Fruit fly (Drosophila melanogaster): ENCODE measurements around the gene GATAe.

GATAe gene

DNA sequence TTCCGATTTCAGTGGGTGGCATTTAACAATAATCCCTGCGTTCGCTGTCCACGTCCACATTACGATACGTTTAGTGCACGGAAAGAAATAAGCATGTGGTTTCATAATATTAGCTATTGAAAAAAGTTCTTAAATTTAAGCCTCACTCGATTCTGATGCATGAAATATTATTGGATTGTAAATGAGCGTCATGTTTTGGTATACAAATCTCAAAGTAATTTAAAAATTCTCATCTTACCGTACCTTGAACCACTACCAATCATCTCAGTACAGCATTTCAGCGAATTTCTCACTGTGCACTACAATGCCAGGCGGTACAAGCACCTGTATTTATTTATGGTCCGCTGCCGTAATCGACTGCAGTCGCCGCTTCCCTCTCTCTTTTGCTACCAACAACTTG is 34.7 kb upstream of the GATAe start (continued):
- TF ChIP-seq Atf3 (GFP tag; optimal IDR thresholded peaks at IDR 0.05) (peak; percentile 65), CG11093 (GFP tag; IDR thresholded peaks at IDR 0.05) (peak; percentile 73; the same call in 2 of the 3 replicates), chinmo (GFP tag; IDR thresholded peaks at IDR 0.05; ENCODE audit: partially characterized antibody) (no peak), CG12219 (GFP tag; optimal IDR thresholded peaks at IDR 0.05) (peak; percentile 81), trem (tag; optimal IDR thresholded peaks at IDR 0.05) (peak; percentile 68), slp2 (GFP tag; optimal IDR thresholded peaks at IDR 0.05) (peak; percentile 71), CG8281 (tag; optimal IDR thresholded peaks at IDR 0.05) (peak; percentile 60), CG6272 (GFP tag; IDR thresholded peaks at IDR 0.05) (peak; percentile 73), CG14014 (GFP tag; IDR thresholded peaks at IDR 0.05) (no peak), tx (GFP tag; optimal IDR thresholded peaks at IDR 0.05) (peak; percentile 78), CG4424 (GFP tag; optimal IDR thresholded peaks at IDR 0.05) (peak; percentile 83), lab (GFP tag; optimal IDR thresholded peaks at IDR 0.05) (peak; percentile 91), run (tag; optimal IDR thresholded peaks at IDR 0.05) (peak; percentile 61), Bgb (GFP tag; IDR thresholded peaks at IDR 0.05; ENCODE audit: partially characterized antibody) (no peak), CG4854 (GFP tag; optimal IDR thresholded peaks at IDR 0.05) (peak; percentile 58), CG7357 (GFP tag; IDR thresholded peaks at IDR 0.05) (peak; percentile 80), CG18011 (GFP tag; optimal IDR thresholded peaks at IDR 0.05) (no peak), zfh2 (GFP tag; optimal IDR thresholded peaks at IDR 0.05) (peak; percentile 63), fu2 (GFP tag; optimal IDR thresholded peaks at IDR 0.05) (peak; percentile 64), crc (GFP tag; optimal IDR thresholded peaks at IDR 0.05) (peak; percentile 71), CG1647 (GFP tag; optimal IDR thresholded peaks at IDR 0.05) (peak; percentile 58), bigmax (GFP tag; optimal IDR thresholded peaks at IDR 0.05) (no peak), pum (GFP tag; optimal IDR thresholded peaks at IDR 0.05) (peak; percentile 77), tgo (GFP tag; IDR thresholded peaks at IDR 0.05) (no peak), jing (GFP tag; optimal IDR thresholded peaks at IDR 0.05) (peak; percentile 65), gem (tag; optimal IDR thresholded peaks at IDR 0.05) (peak; percentile 91), CG4730 (GFP tag; IDR thresholded peaks at IDR 0.05) (no peak), CG2129 (GFP tag; IDR thresholded peaks at IDR 0.05; ENCODE audit: partially characterized antibody) (no peak), sna (GFP tag; IDR thresholded peaks at IDR 0.05; ENCODE audit: partially characterized antibody) (no peak), CG31224 (GFP tag; IDR thresholded peaks at IDR 0.05) (no peak), CG16813 (GFP tag; IDR thresholded peaks at IDR 0.05; ENCODE audit: partially characterized antibody) (no peak), CG12659 (GFP tag; optimal IDR thresholded peaks at IDR 0.05) (peak; percentile 81), CG17361 (GFP tag; IDR thresholded peaks at IDR 0.05) (no peak), CG10366 (GFP tag; IDR thresholded peaks at IDR 0.05) (no peak), Bdp1 (GFP tag; optimal IDR thresholded peaks at IDR 0.05) (peak; percentile 45), CG33213 (GFP tag; optimal IDR thresholded peaks at IDR 0.05) (peak; percentile 73), Chrac-16 (GFP tag; optimal IDR thresholded peaks at IDR 0.05) (peak; percentile 85), abd-A (tag; optimal IDR thresholded peaks at IDR 0.05) (no peak), CoRest (tag; optimal IDR thresholded peaks at IDR 0.05) (peak; percentile 89), ranshi (GFP tag; IDR thresholded peaks at IDR 0.05) (no peak), CG9215 (GFP tag; IDR thresholded peaks at IDR 0.05) (no peak), ara (GFP tag; IDR thresholded peaks at IDR 0.05) (no peak), Oaz (GFP tag; IDR thresholded peaks at IDR 0.05) (no peak), CG7839 (tag; optimal IDR thresholded peaks at IDR 0.05) (peak; percentile 87), CG9609 (GFP tag; optimal IDR thresholded peaks at IDR 0.05) (peak; percentile 83), al (GFP tag; IDR thresholded peaks at IDR 0.05) (no peak), ap (GFP tag; IDR thresholded peaks at IDR 0.05) (no peak), CG17802 (tag; optimal IDR thresholded peaks at IDR 0.05) (peak; percentile 38), CG3726 (GFP tag; IDR thresholded peaks at IDR 0.05) (no peak), CG13775 (GFP tag; optimal IDR thresholded peaks at IDR 0.05) (peak; percentile 79), Dek (tag; optimal IDR thresholded peaks at IDR 0.05) (peak; percentile 74), HLHmδ (GFP tag; optimal IDR thresholded peaks at IDR 0.05) (no peak)

Data from whole organism, embryonic.